Fruit fly (Drosophila melanogaster): ENCODE measurements around the gene CG15546.

The CG15546 gene

dm6 chr3R:30860561-30860928, 15.4 kb downstream of the CG15546 start:
- TF ChIP-seq nerfin-1 (tag; optimal IDR thresholded peaks at IDR 0.05) = peak; percentile 74
- peak; percentile 37 for TF ChIP-seq Nf-YB (GFP tag; optimal IDR thresholded peaks at IDR 0.05)
- 0 out of 3 replicates have a peak, but pooled peaks have one; percentile 18 for TF ChIP-seq row (GFP tag; IDR thresholded peaks at IDR 0.05)
- TF ChIP-seq Hey (tag; optimal IDR thresholded peaks at IDR 0.05) = peak; percentile 2
- 0 out of 4 replicates have a peak, but pooled peaks have one; percentile 13 for TF ChIP-seq chinmo (GFP tag; IDR thresholded peaks at IDR 0.05; ENCODE audit: partially characterized antibody)
- peak; percentile 29 for TF ChIP-seq oc (tag; optimal IDR thresholded peaks at IDR 0.05)
- 0 out of 2 replicates have a peak, but pooled peaks have one; percentile 3 for TF ChIP-seq onecut (GFP tag; IDR thresholded peaks at IDR 0.05)
- no peak for TF ChIP-seq CG30431 (GFP tag; optimal IDR thresholded peaks at IDR 0.05)
- no peak for TF ChIP-seq Six4 (GFP tag; optimal IDR thresholded peaks at IDR 0.05)
- no peak for TF ChIP-seq Hr78 (GFP tag; optimal IDR thresholded peaks at IDR 0.05)
- TF ChIP-seq Med (GFP tag) = peak; percentile 46
- TF ChIP-seq pros (GFP tag; optimal IDR thresholded peaks at IDR 0.05) = peak; percentile 19
- peak; percentile 93 for TF ChIP-seq CG10274 (GFP tag; optimal IDR thresholded peaks at IDR 0.05)
- no peak for TF ChIP-seq dmrt99B (tag; optimal IDR thresholded peaks at IDR 0.05)
- TF ChIP-seq sens (GFP tag) = peak; percentile 13

dm6 chr3R:30859901-30860560, 16.0 kb downstream of the CG15546 start:
- no peak for TF ChIP-seq GATAe (GFP tag; conservative IDR thresholded peaks at IDR 0.05)
- no peak for TF ChIP-seq CG6791 (GFP tag; IDR thresholded peaks at IDR 0.05; ENCODE audit: partially characterized antibody)
- TF ChIP-seq knrl (GFP tag; IDR thresholded peaks at IDR 0.05; ENCODE audit: partially characterized antibody) = no peak
- no peak for TF ChIP-seq cas (GFP tag; IDR thresholded peaks at IDR 0.05)
- no peak for TF ChIP-seq Atf6 (GFP tag; IDR thresholded peaks at IDR 0.05)
- no peak for TF ChIP-seq CG17612 (GFP tag; IDR thresholded peaks at IDR 0.05)
- no peak for TF ChIP-seq CkIIα-i1 (GFP tag; IDR thresholded peaks at IDR 0.05)
- TF ChIP-seq jigr1 (GFP tag; IDR thresholded peaks at IDR 0.05) = no peak
- no peak for TF ChIP-seq ci (GFP tag; IDR thresholded peaks at IDR 0.05)
- TF ChIP-seq lbe (GFP tag; optimal IDR thresholded peaks at IDR 0.05) = no peak
- TF ChIP-seq ems (GFP tag; optimal IDR thresholded peaks at IDR 0.05) = no peak
- no peak for TF ChIP-seq bigmax (GFP tag; optimal IDR thresholded peaks at IDR 0.05)
- TF ChIP-seq Fer3 (tag; optimal IDR thresholded peaks at IDR 0.05) = no peak
- TF ChIP-seq CG18599 (GFP tag; optimal IDR thresholded peaks at IDR 0.05) = peak; percentile 43
- TF ChIP-seq Ada2b (GFP tag; IDR thresholded peaks at IDR 0.05) = no peak
- no peak for TF ChIP-seq CG16863 (GFP tag; optimal IDR thresholded peaks at IDR 0.05)
- no peak for TF ChIP-seq CG4854 (GFP tag; optimal IDR thresholded peaks at IDR 0.05)
- TF ChIP-seq Sry-δ (GFP tag; optimal IDR thresholded peaks at IDR 0.05) = no peak
- no peak for TF ChIP-seq CG17359 (tag; optimal IDR thresholded peaks at IDR 0.05)
- TF ChIP-seq Ets65A (GFP tag) = peak; percentile 77
- TF ChIP-seq Meics (GFP tag; optimal IDR thresholded peaks at IDR 0.05) = peak; percentile 8
- TF ChIP-seq CG9437 (GFP tag; optimal IDR thresholded peaks at IDR 0.05) = no peak
- no peak for TF ChIP-seq yki (optimal IDR thresholded peaks at IDR 0.05)
- no peak for TF ChIP-seq CG4707 (GFP tag; optimal IDR thresholded peaks at IDR 0.05)
- no peak for TF ChIP-seq CG12391 (tag; optimal IDR thresholded peaks at IDR 0.05)
- TF ChIP-seq gcm (GFP tag; optimal IDR thresholded peaks at IDR 0.05) = no peak
- no peak for TF ChIP-seq pan (optimal IDR thresholded peaks at IDR 0.05)
- TF ChIP-seq pan (GFP tag; optimal IDR thresholded peaks at IDR 0.05 in 1 of 2, IDR thresholded peaks at IDR 0.05 in 1 of 2) = no peak
- TF ChIP-seq CG12104 (GFP tag; optimal IDR thresholded peaks at IDR 0.05) = no peak
- no peak for TF ChIP-seq CoRest (tag; optimal IDR thresholded peaks at IDR 0.05)
- TF ChIP-seq CG17328 (GFP tag; IDR thresholded peaks at IDR 0.05) = no peak
- TF ChIP-seq Ets97D (GFP tag; optimal IDR thresholded peaks at IDR 0.05) = no peak
- no peak for TF ChIP-seq Hand (GFP tag; optimal IDR thresholded peaks at IDR 0.05)
- TF ChIP-seq NC2β (GFP tag; optimal IDR thresholded peaks at IDR 0.05) = no peak
- TF ChIP-seq ham (GFP tag; IDR thresholded peaks at IDR 0.05) = no peak
